Worm (Caenorhabditis elegans) whole organism, midembryonic: ENCODE results near the gene R13H4.7.

Experiments used
- T22C8.4 ChIP-seq: fragments of 200-800 bp; sonication (Bioruptor generic); IDR thresholded peaks from 2 replicates; pipeline ENCODE4 v1.3.6; 2022; ENCODE audit warnings: missing genetic modification characterization, missing compliant biosample characterization
- cog-1 ChIP-seq: sonication (generic microtip); optimal IDR thresholded peaks from 2 replicates; lab custom pipeline; 2016; ENCODE audit warnings: missing genetic modification characterization, missing compliant biosample characterization
- flt-1 ChIP-seq: fragments of 200-800 bp; sonication (Bioruptor generic); IDR thresholded peaks from 2 replicates; pipeline ENCODE4 v1.3.6; 2022; ENCODE audit warnings: missing genetic modification characterization, missing compliant biosample characterization
- med-1 ChIP-seq: sonication (generic microtip); optimal IDR thresholded peaks from 2 replicates; lab custom pipeline; 2017; ENCODE audit warnings: missing genetic modification characterization, mild to moderate bottlenecking, missing compliant biosample characterization, antibody characterized with exemption, missing genetic modification reagents; ENCODE audit not compliant: insufficient read depth
- ref-1 ChIP-seq: fragments of 200-800 bp; sonication (Bioruptor generic); conservative IDR thresholded peaks from 2 replicates; pipeline ENCODE4 v1.3.6; 2022; ENCODE audit warnings: missing genetic modification reagents, missing genetic modification characterization, missing compliant biosample characterization
- tab-1 ChIP-seq: fragments of 200-800 bp; sonication (Bioruptor generic); IDR thresholded peaks from 2 replicates; pipeline ENCODE4 v1.3.6; 2022; ENCODE audit warnings: missing genetic modification characterization, missing compliant biosample characterization
- ztf-23 ChIP-seq: fragments of 200-800 bp; sonication (Bioruptor generic); IDR thresholded peaks from 2 replicates; pipeline ENCODE4 v1.3.6; 2022; ENCODE audit warnings: missing genetic modification reagents, missing genetic modification characterization, missing compliant biosample characterization
- ztf-29 ChIP-seq: fragments of 200-800 bp; sonication (Bioruptor generic); IDR thresholded peaks from 2 replicates; pipeline ENCODE4 v1.3.6; 2022; ENCODE audit warnings: missing genetic modification reagents, missing genetic modification characterization, missing compliant biosample characterization

DNA sequence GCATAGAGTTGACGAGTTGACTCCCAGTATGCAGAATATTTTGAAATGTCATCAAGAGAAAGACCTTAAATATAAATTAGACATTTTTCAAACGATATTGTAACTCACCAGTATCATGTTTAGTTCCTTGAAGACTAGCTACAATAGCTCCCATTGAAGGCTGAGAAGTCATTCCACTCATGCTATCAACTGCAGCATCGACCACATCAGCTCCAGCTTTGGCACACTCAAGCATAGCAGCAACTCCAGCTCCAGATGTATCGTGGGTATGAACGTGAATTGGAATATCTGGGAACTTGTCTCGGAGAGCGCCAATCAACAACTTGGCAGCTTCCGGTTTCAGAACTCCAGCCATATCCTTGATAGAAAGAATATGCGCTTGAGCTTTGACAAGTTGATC is 48.6 kb downstream of the R13H4.7 start:
- no peak for TF ChIP-seq ztf-23 (GFP tag; lab: Robert Waterston, UW)
- TF ChIP-seq med-1, result no peak
- no peak for TF ChIP-seq T22C8.4
- TF ChIP-seq ztf-29, result no peak
- no peak for TF ChIP-seq ref-1
- no peak for TF ChIP-seq tab-1 (GFP tag; lab: Robert Waterston, UW)
- TF ChIP-seq flt-1, result no peak
- TF ChIP-seq cog-1 (tag; lab: Kevin White, UChicago), result no peak
